Worm (Caenorhabditis elegans) whole organism, midembryonic: Measurements from ENCODE around the gene txt-17.

ENCODE experiments used
- T22C8.4 ChIP-seq: fragments of 200-800 bp; sonication (Bioruptor generic); IDR thresholded peaks from 2 replicates; pipeline ENCODE4 v1.3.6; 2022; ENCODE audit warnings: missing genetic modification characterization, missing compliant biosample characterization
- flt-1 ChIP-seq: fragments of 200-800 bp; sonication (Bioruptor generic); IDR thresholded peaks from 2 replicates; pipeline ENCODE4 v1.3.6; 2022; ENCODE audit warnings: missing genetic modification characterization, missing compliant biosample characterization
- klf-2 ChIP-seq: fragments of 200-800 bp; sonication (Bioruptor generic); conservative IDR thresholded peaks from 2 replicates; pipeline ENCODE4 v1.3.6; 2022; ENCODE audit warnings: missing genetic modification reagents, missing genetic modification characterization, missing compliant biosample characterization
- med-1 ChIP-seq: sonication (generic microtip); optimal IDR thresholded peaks from 2 replicates; lab custom pipeline; 2017; ENCODE audit warnings: missing genetic modification characterization, mild to moderate bottlenecking, missing compliant biosample characterization, antibody characterized with exemption, missing genetic modification reagents; ENCODE audit not compliant: insufficient read depth
- ref-1 ChIP-seq: fragments of 200-800 bp; sonication (Bioruptor generic); conservative IDR thresholded peaks from 2 replicates; pipeline ENCODE4 v1.3.6; 2022; ENCODE audit warnings: missing genetic modification reagents, missing genetic modification characterization, missing compliant biosample characterization
- tab-1 ChIP-seq: fragments of 200-800 bp; sonication (Bioruptor generic); IDR thresholded peaks from 2 replicates; pipeline ENCODE4 v1.3.6; 2022; ENCODE audit warnings: missing genetic modification characterization, missing compliant biosample characterization

- TF ChIP-seq flt-1 (no peak), T22C8.4 (GFP tag; lab: Robert Waterston, UW) (no peak), tab-1 (no peak), med-1 (no peak), ref-1 (GFP tag; lab: Robert Waterston, UW) (no peak), klf-2 (GFP tag; lab: Robert Waterston, UW) (no peak)
Observed at ce11 chrV:7095254-7095990, 42.4 kb upstream of the txt-17 start.
